Fruit fly (Drosophila melanogaster) whole organism, prepupa: Measurements from ENCODE around the gene ida.

ENCODE experiments used
- Blimp-1 ChIP-seq: fragments of 200-800 bp; sonication (Bioruptor generic); optimal IDR thresholded peaks from 3 replicates; lab custom pipeline; 2017; ENCODE audit warnings: missing biosample characterization, missing genetic modification characterization, mild to moderate bottlenecking, moderate library complexity, missing genetic modification reagents
- CG10631 ChIP-seq: fragments of 200-800 bp; sonication (Bioruptor generic); optimal IDR thresholded peaks from 2 replicates; lab custom pipeline; 2016; ENCODE audit warnings: missing biosample characterization, missing genetic modification characterization
- CG10669 ChIP-seq: fragments of 200-800 bp; sonication (Bioruptor generic); optimal IDR thresholded peaks from 3 replicates; lab custom pipeline; 2018; ENCODE audit warnings: missing biosample characterization, mild to moderate bottlenecking, missing genetic modification characterization, moderate library complexity
- CG11762 ChIP-seq: fragments of 200-800 bp; sonication (Bioruptor generic); optimal IDR thresholded peaks from 3 replicates; lab custom pipeline; 2016; ENCODE audit warnings: missing biosample characterization, missing genetic modification characterization; ENCODE audit not compliant: insufficient read depth
- CG15336 ChIP-seq: fragments of 200-800 bp; sonication (Bioruptor generic); IDR thresholded peaks from 2 replicates; pipeline ENCODE4 v1.3.6; 2022; ENCODE audit warnings: missing biosample characterization, missing genetic modification characterization
- CG16779 ChIP-seq: fragments of 200-800 bp; sonication (Bioruptor generic); optimal IDR thresholded peaks from 3 replicates; lab custom pipeline; 2017; ENCODE audit warnings: missing biosample characterization, mild to moderate bottlenecking, missing genetic modification characterization
- CG31627 ChIP-seq: fragments of 200-800 bp; sonication (Bioruptor generic); optimal IDR thresholded peaks from 3 replicates; lab custom pipeline; 2016; ENCODE audit warnings: missing biosample characterization, missing genetic modification characterization
- CG32006 ChIP-seq: fragments of 200-800 bp; sonication (Bioruptor generic); optimal IDR thresholded peaks from 3 replicates; lab custom pipeline; 2017; ENCODE audit warnings: missing biosample characterization, mild to moderate bottlenecking, missing genetic modification characterization
- CG34406 ChIP-seq: fragments of 200-800 bp; sonication (Bioruptor generic); optimal IDR thresholded peaks from 3 replicates; lab custom pipeline; 2016; ENCODE audit warnings: missing biosample characterization, missing genetic modification characterization
- CG6276 ChIP-seq: fragments of 200-800 bp; sonication (Bioruptor generic); optimal IDR thresholded peaks from 2 replicates; lab custom pipeline; 2017; ENCODE audit warnings: missing biosample characterization, mild to moderate bottlenecking, missing genetic modification characterization
- CG6808 ChIP-seq: fragments of 200-800 bp; sonication (Bioruptor generic); optimal IDR thresholded peaks from 3 replicates; lab custom pipeline; 2017; ENCODE audit warnings: missing biosample characterization, missing genetic modification characterization, mild to moderate bottlenecking, moderate library complexity, missing genetic modification reagents
- CG6854 ChIP-seq: fragments of 200-800 bp; sonication (Bioruptor generic); optimal IDR thresholded peaks from 2 replicates; lab custom pipeline; 2017; ENCODE audit warnings: missing biosample characterization, mild to moderate bottlenecking, missing genetic modification characterization
- CG7368 ChIP-seq: fragments of 200-800 bp; sonication (Bioruptor generic); optimal IDR thresholded peaks from 3 replicates; lab custom pipeline; 2016; ENCODE audit warnings: missing biosample characterization, missing genetic modification characterization
- CG8119 ChIP-seq: fragments of 200-800 bp; sonication (Bioruptor generic); IDR thresholded peaks from 3 replicates; pipeline ENCODE4 v1.3.6; 2022; ENCODE audit warnings: missing biosample characterization, missing genetic modification characterization
- CG8319 ChIP-seq: fragments of 200-800 bp; sonication (Bioruptor generic); optimal IDR thresholded peaks from 3 replicates; lab custom pipeline; 2016; ENCODE audit warnings: missing biosample characterization, missing genetic modification characterization
- Eip75B ChIP-seq: fragments of 200-800 bp; sonication (Bioruptor generic); optimal IDR thresholded peaks from 3 replicates; lab custom pipeline; 2016; ENCODE audit warnings: missing biosample characterization, missing genetic modification characterization
- Eip78C ChIP-seq: fragments of 200-800 bp; sonication (Bioruptor generic); peaks from one replicate; lab custom pipeline; 2016; ENCODE audit warnings: missing biosample characterization, missing genetic modification characterization
- Ets96B ChIP-seq: fragments of 200-800 bp; optimal IDR thresholded peaks from 2 replicates; lab custom pipeline; 2019; ENCODE audit warnings: missing biosample characterization, mild to moderate bottlenecking, missing genetic modification characterization, moderate library complexity
- Gug ChIP-seq: fragments of 200-800 bp; sonication (Bioruptor generic); IDR thresholded peaks from 2 replicates; pipeline ENCODE4 v1.3.6; 2022; ENCODE audit warnings: missing biosample characterization, missing genetic modification characterization
- Hr38 ChIP-seq: sonication (Bioruptor generic); optimal IDR thresholded peaks from 2 replicates; lab custom pipeline; 2016; ENCODE audit warnings: missing biosample characterization, missing genetic modification characterization
- Hr39 ChIP-seq: fragments of 200-800 bp; sonication (Bioruptor generic); optimal IDR thresholded peaks from 2 replicates; lab custom pipeline; 2016; ENCODE audit warnings: missing biosample characterization, missing genetic modification characterization
- Lpt ChIP-seq: fragments of 200-800 bp; sonication (Bioruptor generic); optimal IDR thresholded peaks from 3 replicates; lab custom pipeline; 2016; ENCODE audit warnings: missing biosample characterization, missing genetic modification characterization
- Met ChIP-seq: fragments of 200-800 bp; sonication (Bioruptor generic); optimal IDR thresholded peaks from 3 replicates; lab custom pipeline; 2016; ENCODE audit warnings: missing biosample characterization, missing genetic modification characterization
- OdsH ChIP-seq: fragments of 200-800 bp; sonication (Bioruptor generic); optimal IDR thresholded peaks from 3 replicates; lab custom pipeline; 2016; ENCODE audit warnings: missing biosample characterization, missing genetic modification characterization
- Sox102F ChIP-seq: fragments of 200-800 bp; sonication (Bioruptor generic); optimal IDR thresholded peaks from 2 replicates; lab custom pipeline; 2016; ENCODE audit warnings: missing biosample characterization, mild to moderate bottlenecking, missing genetic modification characterization
- Sox14 ChIP-seq: fragments of 200-800 bp; sonication (Bioruptor generic); optimal IDR thresholded peaks from 3 replicates; lab custom pipeline; 2016; ENCODE audit warnings: missing biosample characterization, missing genetic modification characterization
- achi ChIP-seq: fragments of 200-800 bp; sonication (Bioruptor generic); optimal IDR thresholded peaks from 3 replicates; lab custom pipeline; 2016; ENCODE audit warnings: missing biosample characterization, missing genetic modification characterization
- acj6 ChIP-seq: fragments of 200-800 bp; sonication (Bioruptor generic); optimal IDR thresholded peaks from 3 replicates; lab custom pipeline; 2016; ENCODE audit warnings: missing biosample characterization, missing genetic modification characterization
- dac ChIP-seq: fragments of 200-800 bp; sonication (Bioruptor generic); optimal IDR thresholded peaks from 2 replicates; lab custom pipeline; 2017; ENCODE audit warnings: missing biosample characterization, mild to moderate bottlenecking, missing genetic modification characterization
- dsx ChIP-seq: fragments of 200-800 bp; optimal IDR thresholded peaks from 3 replicates; lab custom pipeline; 2019; ENCODE audit warnings: missing biosample characterization, mild to moderate bottlenecking, missing genetic modification characterization, moderate library complexity; ENCODE audit not compliant: poor library complexity, severe bottlenecking
- eg ChIP-seq: fragments of 200-800 bp; sonication (Bioruptor generic); IDR thresholded peaks from 3 replicates; pipeline ENCODE4 v1.3.6; 2022; ENCODE audit warnings: missing biosample characterization, missing genetic modification characterization
- esn ChIP-seq: fragments of 200-800 bp; sonication (Bioruptor generic); optimal IDR thresholded peaks from 2 replicates; lab custom pipeline; 2016; ENCODE audit warnings: missing biosample characterization, mild to moderate bottlenecking, missing genetic modification characterization, moderate library complexity
- fd85E ChIP-seq: fragments of 200-800 bp; sonication (Bioruptor generic); optimal IDR thresholded peaks from 3 replicates; lab custom pipeline; 2016; ENCODE audit warnings: missing biosample characterization, missing genetic modification characterization
- lz ChIP-seq: fragments of 200-800 bp; sonication (Bioruptor generic); optimal IDR thresholded peaks from 3 replicates; lab custom pipeline; 2016; ENCODE audit warnings: missing biosample characterization, missing genetic modification characterization
- salr ChIP-seq, 2 experiments: fragments of 200-800 bp; sonication (Bioruptor generic); optimal IDR thresholded peaks; 3 replicates each; lab custom pipeline; 2016 to 2018; ENCODE audit warnings: missing biosample characterization in 2 of 2, missing genetic modification characterization in 2 of 2, mild to moderate bottlenecking in 1 of 2
- spab ChIP-seq: fragments of 200-800 bp; sonication (Bioruptor generic); optimal IDR thresholded peaks from 2 replicates; lab custom pipeline; 2017; ENCODE audit warnings: missing biosample characterization, mild to moderate bottlenecking, missing genetic modification characterization, missing genetic modification reagents
- ss ChIP-seq, 2 experiments: fragments of 200-800 bp; sonication (Bioruptor generic); optimal IDR thresholded peaks; 2 replicates in 1 of 2; 3 replicates in 1 of 2; lab custom pipeline; 2017 to 2018; ENCODE audit warnings: mild to moderate bottlenecking in 2 of 2, missing biosample characterization in 2 of 2, missing genetic modification characterization in 2 of 2, moderate library complexity in 1 of 2
- svp ChIP-seq: fragments of 200-800 bp; sonication (Bioruptor generic); peaks from one replicate; lab custom pipeline; 2016; ENCODE audit warnings: missing biosample characterization, missing genetic modification characterization
- vri ChIP-seq: fragments of 200-800 bp; sonication (Bioruptor generic); optimal IDR thresholded peaks from 3 replicates; lab custom pipeline; 2016; ENCODE audit warnings: missing biosample characterization, mild to moderate bottlenecking, missing genetic modification characterization

Gene ida

DNA sequence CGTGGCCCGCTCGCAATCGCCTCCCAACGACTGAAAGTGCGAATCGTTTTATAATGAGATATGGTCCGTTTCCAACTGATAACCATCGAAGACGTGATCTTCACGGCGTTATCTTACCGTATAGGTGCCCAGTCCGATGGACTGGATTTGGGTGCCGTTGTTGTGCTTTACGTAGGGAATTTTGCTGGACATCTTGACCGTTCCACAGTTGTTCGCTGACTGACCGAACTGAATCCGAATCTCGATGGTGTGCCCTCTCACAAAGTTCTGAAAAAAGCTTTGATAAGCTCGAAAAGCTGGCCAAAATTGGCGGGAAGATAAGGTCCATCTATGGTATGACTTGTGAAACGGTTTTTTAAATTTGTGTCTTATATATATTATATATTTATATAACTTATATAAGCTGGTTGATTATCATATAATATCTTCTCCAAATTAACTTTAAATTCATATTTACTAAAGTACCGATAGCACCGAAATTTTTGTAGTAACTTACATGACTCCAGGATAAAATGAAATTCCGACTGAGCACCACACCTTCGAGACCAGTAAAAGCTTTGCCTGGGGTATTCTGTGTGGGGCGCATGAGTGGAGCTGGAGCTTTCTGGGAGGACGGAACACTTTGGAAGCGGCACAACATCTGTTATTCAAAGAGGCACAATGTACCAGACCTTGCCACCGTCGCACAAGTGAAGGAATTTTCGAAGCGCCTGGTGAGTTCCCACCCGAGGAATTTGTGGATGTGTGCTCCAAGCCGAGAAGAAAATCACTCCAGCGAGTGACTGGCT is 37.3 kb downstream of the ida start, which contains the start of the genes CG10863 and CG14982:
Gene CG10863, minus strand, starts transcription at position 225 of the 788 bp plus-strand sequence.
Gene CG14982, plus strand, starts transcription at position 470 of the 788 bp plus-strand sequence.
- no peak for TF ChIP-seq Hr39
- no peak for TF ChIP-seq acj6 (GFP tag; lab: Kevin White, UChicago)
- no peak for TF ChIP-seq lz (GFP tag; lab: Kevin White, UChicago)
- TF ChIP-seq dsx (GFP tag; lab: Kevin White, UChicago), result no peak
- TF ChIP-seq CG7368 (GFP tag; lab: Kevin White, UChicago), result no peak
- no peak for TF ChIP-seq dac
- no peak for TF ChIP-seq salr (GFP tag; optimal IDR thresholded peaks at IDR 0.05; lab: Kevin White, UChicago)
- TF ChIP-seq Met (GFP tag; lab: Kevin White, UChicago), result no peak
- TF ChIP-seq OdsH (GFP tag; lab: Kevin White, UChicago), result no peak
- no peak for TF ChIP-seq CG10631 (GFP tag; lab: Kevin White, UChicago)
- no peak for TF ChIP-seq CG11762 (GFP tag; lab: Kevin White, UChicago)
- no peak for TF ChIP-seq CG10669 (GFP tag; lab: Kevin White, UChicago)
- no peak for TF ChIP-seq Ets96B
- TF ChIP-seq Sox14 (GFP tag; lab: Kevin White, UChicago), result no peak
- no peak for TF ChIP-seq CG34406 (GFP tag; lab: Kevin White, UChicago)
- TF ChIP-seq esn, result peak; percentile 20
- TF ChIP-seq fd85E (GFP tag; lab: Kevin White, UChicago), result no peak
- TF ChIP-seq CG15336, result no peak
- TF ChIP-seq CG32006 (GFP tag; lab: Kevin White, UChicago), result no peak
- peak; percentile 40 for TF ChIP-seq vri (GFP tag; lab: Kevin White, UChicago)
- peak; percentile 28 for TF ChIP-seq CG6854 (GFP tag; lab: Kevin White, UChicago)
- no peak for TF ChIP-seq CG6276 (GFP tag; lab: Kevin White, UChicago)
- TF ChIP-seq CG8319 (GFP tag; lab: Kevin White, UChicago), result no peak
- TF ChIP-seq Lpt (GFP tag; lab: Kevin White, UChicago), result no peak
- no peak for TF ChIP-seq CG6808 (GFP tag; lab: Kevin White, UChicago)
- TF ChIP-seq Blimp-1 (GFP tag; lab: Kevin White, UChicago), result no peak
- peak; percentile 25; the same call in 1 of the 3 replicates for TF ChIP-seq eg (GFP tag; lab: Robert Waterston, UW)
- TF ChIP-seq Eip78C (GFP tag; lab: Kevin White, UChicago), result peak; percentile 69
- TF ChIP-seq CG31627 (GFP tag; lab: Kevin White, UChicago), result no peak
- no peak for TF ChIP-seq CG8119 (GFP tag; lab: Robert Waterston, UW)
- no peak for TF ChIP-seq spab
- TF ChIP-seq svp, result peak; percentile 97
- no peak for TF ChIP-seq achi (GFP tag; lab: Kevin White, UChicago)
- no peak for TF ChIP-seq Eip75B (GFP tag; lab: Kevin White, UChicago)
- TF ChIP-seq Hr38 (GFP tag; lab: Kevin White, UChicago), result no peak
- no peak for TF ChIP-seq ss (GFP tag; optimal IDR thresholded peaks at IDR 0.05; lab: Kevin White, UChicago)
- TF ChIP-seq Sox102F, result no peak
- no peak for TF ChIP-seq Gug (GFP tag; lab: Robert Waterston, UW)
- TF ChIP-seq CG16779 (tag; lab: Kevin White, UChicago), result no peak
- TF ChIP-seq, all 60 proteins: peak for 6
